Worm (Caenorhabditis elegans) whole organism, L3 larva: ENCODE results near the gene srx-85.

Experiments
- R02D3.7 ChIP-seq: fragments of 150-350 bp; optimal IDR thresholded peaks from 2 replicates; lab custom pipeline; 2014; ENCODE audit warnings: missing biosample characterization, missing genetic modification characterization
- ama-1 ChIP-seq: fragments of 150-350 bp; optimal IDR thresholded peaks from 2 replicates; lab custom pipeline; 2018
- elt-3 ChIP-seq, 3 experiments: fragments of 150-350 bp in 1 of 3; sonication (generic microtip) in 2 of 3; optimal IDR thresholded peaks; 2 replicates in 2 of 3; 4 replicates in 1 of 3; lab custom pipeline; 2014 to 2017; ENCODE audit warnings: missing biosample characterization in 3 of 3, missing genetic modification characterization in 3 of 3
- fkh-10 ChIP-seq: sonication (generic microtip); optimal IDR thresholded peaks from 2 replicates; lab custom pipeline; 2017; ENCODE audit warnings: missing biosample characterization, missing genetic modification reagents, missing genetic modification characterization
- jun-1 ChIP-seq: fragments of 150-350 bp; optimal IDR thresholded peaks from 2 replicates; lab custom pipeline; 2014; ENCODE audit warnings: missing biosample characterization, missing genetic modification reagents, missing genetic modification characterization
- lin-15B ChIP-seq: fragments of 150-350 bp; optimal IDR thresholded peaks from 2 replicates; lab custom pipeline; 2014; ENCODE audit warnings: missing biosample characterization, missing genetic modification characterization
- lsy-12 ChIP-seq: sonication (generic microtip); optimal IDR thresholded peaks from 2 replicates; lab custom pipeline; 2016; ENCODE audit warnings: mild to moderate bottlenecking, missing genetic modification characterization, missing compliant biosample characterization
- mml-1 ChIP-seq: fragments of 150-350 bp; sonication (generic microtip); optimal IDR thresholded peaks from 3 replicates; lab custom pipeline; 2014; ENCODE audit warnings: missing biosample characterization, missing genetic modification characterization
- nhr-76 ChIP-seq: fragments of 150-350 bp; sonication (generic microtip); optimal IDR thresholded peaks from 5 replicates; lab custom pipeline; 2014; ENCODE audit warnings: missing biosample characterization, missing genetic modification characterization
- skn-1 ChIP-seq: fragments of 150-350 bp; optimal IDR thresholded peaks from 2 replicates; lab custom pipeline; 2014; ENCODE audit warnings: missing biosample characterization, missing genetic modification characterization
- ztf-11 ChIP-seq: fragments of 150-350 bp; optimal IDR thresholded peaks from 2 replicates; lab custom pipeline; 2014; ENCODE audit warnings: missing biosample characterization, missing genetic modification characterization

- TF ChIP-seq R02D3.7 (tag; lab: Kevin White, UChicago) (no peak), fkh-10 (GFP tag; lab: Kevin White, UChicago) (no peak), ama-1 (lab: Kevin White, UChicago) (no peak), lin-15B (no peak), mml-1 (tag; lab: Kevin White, UChicago) (no peak), jun-1 (no peak), ztf-11 (tag; lab: Kevin White, UChicago) (no peak), skn-1 (tag; lab: Kevin White, UChicago) (no peak), nhr-76 (tag; lab: Kevin White, UChicago) (no peak), elt-3 (tag; optimal IDR thresholded peaks at IDR 0.05; lab: Kevin White, UChicago) (no peak), lsy-12 (tag; lab: Kevin White, UChicago) (no peak)
Measured at ce11 chrV:11535504-11536062, 16.9 kb upstream of the srx-85 start.
